Fruit fly (Drosophila melanogaster): Measurements from ENCODE around the gene CG6179.

dm6 chrX:18369767-18370166 is 10.1 kb upstream of the CG6179 start:
- no peak for TF ChIP-seq ham (GFP tag; IDR thresholded peaks at IDR 0.05)
- TF ChIP-seq CG18619 (GFP tag; optimal IDR thresholded peaks at IDR 0.05), result no peak
- TF ChIP-seq Xbp1 (GFP tag; optimal IDR thresholded peaks at IDR 0.05), result no peak
- TF ChIP-seq al (GFP tag; IDR thresholded peaks at IDR 0.05), result no peak
- no peak for TF ChIP-seq CG12219 (GFP tag; optimal IDR thresholded peaks at IDR 0.05)
